Worm (Caenorhabditis elegans) whole organism, L3 larva: ENCODE results near the gene F31F4.17.
A peak's percentile ranks its signal among the peaks of the same experiment; 100 is the strongest.

ENCODE experiments used
- R02D3.7 ChIP-seq: fragments of 150-350 bp; optimal IDR thresholded peaks from 2 replicates; lab custom pipeline; 2014; ENCODE audit warnings: missing biosample characterization, missing genetic modification characterization
- ZK546.5 ChIP-seq: sonication (generic microtip); optimal IDR thresholded peaks from 2 replicates; lab custom pipeline; 2017; ENCODE audit warnings: missing biosample characterization, missing genetic modification characterization
- aly-2 ChIP-seq: fragments of 150-350 bp; optimal IDR thresholded peaks from 2 replicates; lab custom pipeline; 2014; ENCODE audit warnings: missing biosample characterization, missing genetic modification characterization
- ama-1 ChIP-seq: fragments of 150-350 bp; optimal IDR thresholded peaks from 2 replicates; lab custom pipeline; 2018
- ceh-16 ChIP-seq: sonication (generic microtip); optimal IDR thresholded peaks from 2 replicates; lab custom pipeline; 2017; ENCODE audit warnings: missing biosample characterization, missing genetic modification characterization
- ceh-28 ChIP-seq: fragments of 150-350 bp; optimal IDR thresholded peaks from 2 replicates; lab custom pipeline; 2014; ENCODE audit warnings: missing biosample characterization, missing genetic modification reagents, missing genetic modification characterization
- ceh-82 ChIP-seq: fragments of 150-350 bp; optimal IDR thresholded peaks from 2 replicates; lab custom pipeline; 2014; ENCODE audit warnings: missing biosample characterization, missing genetic modification characterization
- daf-12 ChIP-seq: fragments of 150-350 bp; optimal IDR thresholded peaks from 2 replicates; lab custom pipeline; 2014; ENCODE audit warnings: missing biosample characterization, missing genetic modification reagents, missing genetic modification characterization
- egl-27 ChIP-seq: sonication (generic microtip); optimal IDR thresholded peaks from 4 replicates; lab custom pipeline; 2017; ENCODE audit warnings: missing biosample characterization, missing genetic modification reagents, missing genetic modification characterization
- elt-1 ChIP-seq: fragments of 150-350 bp; optimal IDR thresholded peaks from 2 replicates; lab custom pipeline; 2014; ENCODE audit warnings: missing biosample characterization, missing genetic modification characterization
- elt-2 ChIP-seq: sonication (generic microtip); optimal IDR thresholded peaks from 2 replicates; lab custom pipeline; 2016; ENCODE audit warnings: missing genetic modification reagents, mild to moderate bottlenecking, missing genetic modification characterization, missing compliant biosample characterization
- elt-3 ChIP-seq, 3 experiments: fragments of 150-350 bp in 1 of 3; sonication (generic microtip) in 2 of 3; optimal IDR thresholded peaks; 2 replicates in 2 of 3; 4 replicates in 1 of 3; lab custom pipeline; 2014 to 2017; ENCODE audit warnings: missing biosample characterization in 3 of 3, missing genetic modification characterization in 3 of 3
- eor-1 ChIP-seq, 2 experiments: fragments of 150-350 bp; optimal IDR thresholded peaks; 2 replicates each; lab custom pipeline; 2014 to 2018; ENCODE audit warnings: missing biosample characterization in 2 of 2, missing genetic modification characterization in 2 of 2
- fkh-2 ChIP-seq: fragments of 150-350 bp; optimal IDR thresholded peaks from 2 replicates; lab custom pipeline; 2014; ENCODE audit warnings: missing biosample characterization, missing genetic modification reagents, missing genetic modification characterization
- fos-1 ChIP-seq: fragments of 150-350 bp; optimal IDR thresholded peaks from 2 replicates; lab custom pipeline; 2014; ENCODE audit warnings: missing biosample characterization, missing genetic modification characterization
- hmg-11 ChIP-seq: sonication (generic microtip); optimal IDR thresholded peaks from 2 replicates; lab custom pipeline; 2016; ENCODE audit warnings: missing genetic modification characterization, missing compliant biosample characterization
- lin-15B ChIP-seq: fragments of 150-350 bp; optimal IDR thresholded peaks from 2 replicates; lab custom pipeline; 2014; ENCODE audit warnings: missing biosample characterization, missing genetic modification characterization
- lsy-12 ChIP-seq: sonication (generic microtip); optimal IDR thresholded peaks from 2 replicates; lab custom pipeline; 2016; ENCODE audit warnings: mild to moderate bottlenecking, missing genetic modification characterization, missing compliant biosample characterization
- mdl-1 ChIP-seq: fragments of 150-350 bp; optimal IDR thresholded peaks from 2 replicates; lab custom pipeline; 2014; ENCODE audit warnings: missing biosample characterization, missing genetic modification characterization
- nfya-1 ChIP-seq: sonication (generic microtip); optimal IDR thresholded peaks from 2 replicates; lab custom pipeline; 2017; ENCODE audit warnings: missing genetic modification characterization, mild to moderate bottlenecking, missing compliant biosample characterization, antibody characterized with exemption, moderate library complexity; ENCODE audit not compliant: insufficient read depth
- nhr-11 ChIP-seq: fragments of 150-350 bp; optimal IDR thresholded peaks from 2 replicates; lab custom pipeline; 2014; ENCODE audit warnings: missing biosample characterization, missing genetic modification characterization
- nhr-12 ChIP-seq: fragments of 150-350 bp; optimal IDR thresholded peaks from 2 replicates; lab custom pipeline; 2014; ENCODE audit warnings: missing biosample characterization, missing genetic modification characterization
- nhr-23 ChIP-seq: fragments of 150-350 bp; optimal IDR thresholded peaks from 2 replicates; lab custom pipeline; 2014; ENCODE audit warnings: missing biosample characterization, missing genetic modification reagents, missing genetic modification characterization
- nhr-237 ChIP-seq: fragments of 150-350 bp; optimal IDR thresholded peaks from 2 replicates; lab custom pipeline; 2014; ENCODE audit warnings: missing biosample characterization, missing genetic modification characterization
- nhr-25 ChIP-seq: sonication (generic microtip); optimal IDR thresholded peaks from 2 replicates; lab custom pipeline; 2017; ENCODE audit warnings: missing biosample characterization, missing genetic modification characterization
- nhr-43 ChIP-seq: sonication (generic microtip); optimal IDR thresholded peaks from 2 replicates; lab custom pipeline; 2016; ENCODE audit warnings: mild to moderate bottlenecking, missing genetic modification characterization, missing compliant biosample characterization; ENCODE audit not compliant: poor library complexity, severe bottlenecking
- nhr-67 ChIP-seq: fragments of 150-350 bp; optimal IDR thresholded peaks from 2 replicates; lab custom pipeline; 2014; ENCODE audit warnings: missing biosample characterization, missing genetic modification characterization
- nhr-76 ChIP-seq: fragments of 150-350 bp; sonication (generic microtip); optimal IDR thresholded peaks from 5 replicates; lab custom pipeline; 2014; ENCODE audit warnings: missing biosample characterization, missing genetic modification characterization
- nhr-77 ChIP-seq: fragments of 150-350 bp; optimal IDR thresholded peaks from 2 replicates; lab custom pipeline; 2014; ENCODE audit warnings: missing biosample characterization, missing genetic modification characterization
- pha-4 ChIP-seq: fragments of 150-350 bp; optimal IDR thresholded peaks from 2 replicates; lab custom pipeline; 2014; ENCODE audit warnings: missing biosample characterization, missing genetic modification reagents, missing genetic modification characterization
- pqm-1 ChIP-seq: fragments of 150-350 bp; optimal IDR thresholded peaks from 2 replicates; lab custom pipeline; 2017; ENCODE audit warnings: missing biosample characterization, missing genetic modification characterization, inconsistent platforms
- sea-2 ChIP-seq: fragments of 150-350 bp; sonication (generic microtip); optimal IDR thresholded peaks from 4 replicates; lab custom pipeline; 2014; ENCODE audit warnings: missing biosample characterization, missing genetic modification reagents, missing genetic modification characterization
- snpc-4 ChIP-seq: fragments of 150-350 bp; optimal IDR thresholded peaks from 2 replicates; lab custom pipeline; 2014; ENCODE audit warnings: missing biosample characterization, missing genetic modification characterization
- tbx-2 ChIP-seq: sonication (generic microtip); optimal IDR thresholded peaks from 2 replicates; lab custom pipeline; 2016; ENCODE audit warnings: mild to moderate bottlenecking, missing genetic modification characterization, missing compliant biosample characterization
- unc-39 ChIP-seq: sonication (generic microtip); optimal IDR thresholded peaks from 4 replicates; lab custom pipeline; 2017; ENCODE audit warnings: missing biosample characterization, missing genetic modification characterization
- unc-62 ChIP-seq: fragments of 150-350 bp; sonication (generic microtip); optimal IDR thresholded peaks from 4 replicates; lab custom pipeline; 2014; ENCODE audit warnings: missing biosample characterization, missing genetic modification reagents, missing genetic modification characterization
- ztf-11 ChIP-seq: fragments of 150-350 bp; optimal IDR thresholded peaks from 2 replicates; lab custom pipeline; 2014; ENCODE audit warnings: missing biosample characterization, missing genetic modification characterization
- ztf-4 ChIP-seq: fragments of 150-350 bp; optimal IDR thresholded peaks from 2 replicates; lab custom pipeline; 2014; ENCODE audit warnings: missing biosample characterization, missing genetic modification characterization

The F31F4.17 gene

ce11 chrV:676090-676489, 16.0 kb upstream of the F31F4.17 start:
- no peak for TF ChIP-seq nhr-25 (tag; lab: Kevin White, UChicago)
- TF ChIP-seq snpc-4 = peak; percentile 24
- no peak for TF ChIP-seq ztf-11 (tag; lab: Kevin White, UChicago)
- TF ChIP-seq R02D3.7 (tag; lab: Kevin White, UChicago) = no peak
- no peak for TF ChIP-seq tbx-2 (tag; lab: Kevin White, UChicago)
- TF ChIP-seq, all 47 proteins: peak for 1

ce11 chrV:674213-674612, 14.1 kb upstream of the F31F4.17 start, which contains the start of gene sru-25:
Gene sru-25, minus strand, starts transcription at chrV:674313.
- TF ChIP-seq nhr-11 (no peak), nhr-67 (tag; lab: Kevin White, UChicago) (no peak), ztf-4 (tag; lab: Kevin White, UChicago) (no peak), sea-2 (GFP tag; lab: Kevin White, UChicago) (no peak), lsy-12 (no peak), unc-39 (no peak), elt-3 (tag; optimal IDR thresholded peaks at IDR 0.05; lab: Kevin White, UChicago) (no peak), ceh-28 (tag; lab: Kevin White, UChicago) (no peak), tbx-2 (tag; lab: Kevin White, UChicago) (no peak), unc-62 (no peak), nfya-1 (tag; lab: Kevin White, UChicago) (no peak), nhr-23 (tag; lab: Kevin White, UChicago) (no peak), elt-1 (tag; lab: Kevin White, UChicago) (no peak), nhr-76 (tag; lab: Kevin White, UChicago) (no peak), nhr-77 (tag; lab: Kevin White, UChicago) (no peak), nhr-12 (tag; lab: Kevin White, UChicago) (no peak), ZK546.5 (no peak), eor-1 (tag; optimal IDR thresholded peaks at IDR 0.05; lab: Kevin White, UChicago) (no peak), pqm-1 (no peak)

ce11 chrV:671342-671741, 11.2 kb upstream of the F31F4.17 start, which contains the start of gene sru-24:
Gene sru-24, minus strand, starts transcription at chrV:671442.
- TF ChIP-seq elt-1 (tag; lab: Kevin White, UChicago) (no peak), fos-1 (no peak), mdl-1 (tag; lab: Kevin White, UChicago) (no peak), pha-4 (tag; lab: Kevin White, UChicago) (no peak), ztf-11 (tag; lab: Kevin White, UChicago) (no peak), ama-1 (lab: Kevin White, UChicago) (no peak), nhr-43 (tag; lab: Kevin White, UChicago) (no peak), nhr-25 (tag; lab: Kevin White, UChicago) (no peak), pqm-1 (no peak), egl-27 (tag; lab: Kevin White, UChicago) (no peak)
- TF ChIP-seq, all 47 proteins: peak for 0

- TF ChIP-seq daf-12 (no peak), aly-2 (tag; lab: Kevin White, UChicago) (no peak), hmg-11 (tag; lab: Kevin White, UChicago) (no peak), nhr-67 (tag; lab: Kevin White, UChicago) (no peak), ceh-82 (no peak), ceh-16 (no peak), pqm-1 (peak; percentile 16), nhr-25 (tag; lab: Kevin White, UChicago) (no peak), fkh-2 (no peak), ceh-28 (tag; lab: Kevin White, UChicago) (no peak), mdl-1 (tag; lab: Kevin White, UChicago) (no peak), nhr-12 (tag; lab: Kevin White, UChicago) (no peak), nhr-43 (tag; lab: Kevin White, UChicago) (no peak), nhr-77 (tag; lab: Kevin White, UChicago) (no peak), nhr-237 (no peak), lin-15B (tag; lab: Kevin White, UChicago) (no peak), elt-2 (tag; lab: Kevin White, UChicago) (peak; percentile 50)
Observed at ce11 chrV:667459-667858, 7.3 kb upstream of the F31F4.17 start, which contains the start of gene nhr-180. Gene nhr-180, minus strand, starts transcription at chrV:667510.
